Fruit fly (Drosophila melanogaster) whole organism, pupa: ENCODE results near the gene Rbcn-3B.

Source experiments
- CG10348 ChIP-seq: fragments of 200-800 bp; sonication (Bioruptor generic); IDR thresholded peaks from 2 replicates; pipeline ENCODE4 v1.3.6; 2022; ENCODE audit warnings: missing biosample characterization, missing genetic modification characterization
- CG12605 ChIP-seq: fragments of 200-800 bp; sonication (Bioruptor generic); IDR thresholded peaks from 2 replicates; pipeline ENCODE4 v1.3.6; 2022; ENCODE audit warnings: missing biosample characterization, missing genetic modification characterization
- CG13204 ChIP-seq: fragments of 200-800 bp; sonication (Bioruptor generic); optimal IDR thresholded peaks from 2 replicates; lab custom pipeline; 2018; ENCODE audit warnings: missing biosample characterization, mild to moderate bottlenecking, missing genetic modification characterization, moderate library complexity
- CG14655 ChIP-seq: fragments of 200-800 bp; sonication (Bioruptor generic); optimal IDR thresholded peaks from 3 replicates; lab custom pipeline; 2017; ENCODE audit warnings: mild to moderate bottlenecking, missing biosample characterization, missing genetic modification reagents, missing genetic modification characterization
- CG15710 ChIP-seq: fragments of 200-800 bp; sonication (Bioruptor generic); optimal IDR thresholded peaks from 2 replicates; lab custom pipeline; 2018; ENCODE audit warnings: missing biosample characterization, mild to moderate bottlenecking, missing genetic modification characterization, moderate library complexity
- CG17806 ChIP-seq: fragments of 200-800 bp; sonication (Bioruptor generic); optimal IDR thresholded peaks from 2 replicates; lab custom pipeline; 2018; ENCODE audit warnings: missing biosample characterization, mild to moderate bottlenecking, missing genetic modification characterization, moderate library complexity
- CG32121 ChIP-seq: fragments of 200-800 bp; sonication (Bioruptor generic); IDR thresholded peaks from 2 replicates; pipeline ENCODE4 v1.3.6; 2022; ENCODE audit warnings: missing biosample characterization, missing genetic modification characterization
- CG34367 ChIP-seq: fragments of 200-800 bp; sonication (Bioruptor generic); optimal IDR thresholded peaks from 2 replicates; lab custom pipeline; 2018; ENCODE audit warnings: missing biosample characterization, mild to moderate bottlenecking, missing genetic modification characterization
- CG4496 ChIP-seq: fragments of 200-800 bp; sonication (Bioruptor generic); IDR thresholded peaks from 3 replicates; pipeline ENCODE4 v1.3.6; 2022; ENCODE audit warnings: missing biosample characterization, missing genetic modification characterization
- CG8159 ChIP-seq: fragments of 200-800 bp; sonication (Bioruptor generic); optimal IDR thresholded peaks from 3 replicates; lab custom pipeline; 2018; ENCODE audit warnings: missing biosample characterization, mild to moderate bottlenecking, missing genetic modification characterization, moderate library complexity
- CG8301 ChIP-seq: fragments of 200-800 bp; sonication (Bioruptor generic); optimal IDR thresholded peaks from 2 replicates; lab custom pipeline; 2018; ENCODE audit warnings: missing biosample characterization, mild to moderate bottlenecking, missing genetic modification characterization
- CG9948 ChIP-seq: fragments of 200-800 bp; sonication (Bioruptor generic); optimal IDR thresholded peaks from 2 replicates; lab custom pipeline; 2018; ENCODE audit warnings: missing biosample characterization, mild to moderate bottlenecking, missing genetic modification characterization, moderate library complexity
- D1 ChIP-seq: fragments of 200-800 bp; sonication (Bioruptor generic); optimal IDR thresholded peaks from 2 replicates; lab custom pipeline; 2018; ENCODE audit warnings: missing biosample characterization, mild to moderate bottlenecking, missing genetic modification characterization, moderate library complexity
- EcR ChIP-seq: fragments of 200-800 bp; sonication (Bioruptor generic); optimal IDR thresholded peaks from 3 replicates; lab custom pipeline; 2019; ENCODE audit warnings: missing biosample characterization, missing genetic modification characterization, mild to moderate bottlenecking, moderate library complexity, missing genetic modification reagents
- Ets98B ChIP-seq: fragments of 200-800 bp; sonication (Bioruptor generic); IDR thresholded peaks from 2 replicates; pipeline ENCODE4 v1.3.6; 2022; ENCODE audit warnings: missing biosample characterization, missing genetic modification characterization
- Pif1A ChIP-seq: fragments of 200-800 bp; sonication (Bioruptor generic); optimal IDR thresholded peaks from 3 replicates; lab custom pipeline; 2016; ENCODE audit warnings: missing biosample characterization, missing genetic modification characterization
- Pif1B ChIP-seq: fragments of 200-800 bp; sonication (Bioruptor generic); optimal IDR thresholded peaks from 3 replicates; lab custom pipeline; 2016; ENCODE audit warnings: missing biosample characterization, missing genetic modification characterization
- Snoo ChIP-seq: fragments of 200-800 bp; sonication (Bioruptor generic); optimal IDR thresholded peaks from 3 replicates; lab custom pipeline; 2017; ENCODE audit warnings: missing biosample characterization, mild to moderate bottlenecking, missing genetic modification characterization, inconsistent platforms
- fd96Ca ChIP-seq: fragments of 200-800 bp; sonication (Bioruptor generic); IDR thresholded peaks from 3 replicates; pipeline ENCODE4 v1.3.6; 2022; ENCODE audit warnings: missing biosample characterization, missing genetic modification characterization
- gl ChIP-seq: fragments of 200-800 bp; sonication (Bioruptor generic); optimal IDR thresholded peaks from 2 replicates; lab custom pipeline; 2018; ENCODE audit warnings: missing biosample characterization, mild to moderate bottlenecking, missing genetic modification characterization
- rn ChIP-seq: fragments of 200-800 bp; sonication (Bioruptor generic); IDR thresholded peaks from 2 replicates; pipeline ENCODE4 v1.3.6; 2022; ENCODE audit warnings: missing biosample characterization, missing genetic modification characterization

Rbcn-3B gene

dm6 chrX:1944245-1945114 lies 35.8 kb downstream of the Rbcn-3B start:
- TF ChIP-seq CG9948 (tag; lab: Kevin White, UChicago) (peak; percentile 5), gl (tag; lab: Kevin White, UChicago) (no peak), CG8301 (tag; lab: Kevin White, UChicago) (peak; percentile 17), CG17806 (tag; lab: Kevin White, UChicago) (peak; percentile 26), fd96Ca (GFP tag; lab: Robert Waterston, UW) (peak; percentile 58; the same call in 1 of the 3 replicates), CG15710 (tag; lab: Kevin White, UChicago) (peak; percentile 4), CG14655 (GFP tag; lab: Kevin White, UChicago) (no peak), Snoo (peak; percentile 65), D1 (no peak), CG8159 (tag; lab: Kevin White, UChicago) (peak; percentile 30), EcR (GFP tag; lab: Kevin White, UChicago) (no peak)
- TF ChIP-seq, all 21 proteins: peak for 7

DNA sequence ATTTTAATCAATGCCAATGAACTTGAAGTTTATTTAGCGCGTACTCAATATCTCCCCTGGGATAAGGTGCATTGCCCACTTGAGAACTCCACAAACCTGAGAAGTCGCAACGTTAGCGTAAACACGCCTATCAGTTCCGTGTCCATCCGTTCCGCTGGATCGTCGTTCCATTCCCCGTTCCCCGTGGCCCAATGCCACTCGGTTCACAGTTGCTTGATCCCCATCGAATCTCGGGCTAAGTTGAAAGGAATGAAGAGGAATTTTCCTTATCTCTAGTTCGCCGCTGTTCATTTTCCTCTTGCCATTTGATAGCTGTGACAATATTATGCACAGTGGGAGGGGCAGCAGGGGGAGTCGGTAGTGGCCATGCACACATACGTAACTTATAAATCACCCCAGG lies 36.5 kb downstream of the Rbcn-3B start:
- no peak for TF ChIP-seq CG8159 (tag; lab: Kevin White, UChicago)
- no peak for TF ChIP-seq Snoo
- TF ChIP-seq CG4496 (GFP tag; lab: Robert Waterston, UW): no peak
- no peak for TF ChIP-seq CG14655 (GFP tag; lab: Kevin White, UChicago)
- TF ChIP-seq Pif1A (GFP tag; lab: Kevin White, UChicago): no peak
- TF ChIP-seq CG9948 (tag; lab: Kevin White, UChicago): no peak
- TF ChIP-seq EcR (GFP tag; lab: Kevin White, UChicago): peak; percentile 95

DNA sequence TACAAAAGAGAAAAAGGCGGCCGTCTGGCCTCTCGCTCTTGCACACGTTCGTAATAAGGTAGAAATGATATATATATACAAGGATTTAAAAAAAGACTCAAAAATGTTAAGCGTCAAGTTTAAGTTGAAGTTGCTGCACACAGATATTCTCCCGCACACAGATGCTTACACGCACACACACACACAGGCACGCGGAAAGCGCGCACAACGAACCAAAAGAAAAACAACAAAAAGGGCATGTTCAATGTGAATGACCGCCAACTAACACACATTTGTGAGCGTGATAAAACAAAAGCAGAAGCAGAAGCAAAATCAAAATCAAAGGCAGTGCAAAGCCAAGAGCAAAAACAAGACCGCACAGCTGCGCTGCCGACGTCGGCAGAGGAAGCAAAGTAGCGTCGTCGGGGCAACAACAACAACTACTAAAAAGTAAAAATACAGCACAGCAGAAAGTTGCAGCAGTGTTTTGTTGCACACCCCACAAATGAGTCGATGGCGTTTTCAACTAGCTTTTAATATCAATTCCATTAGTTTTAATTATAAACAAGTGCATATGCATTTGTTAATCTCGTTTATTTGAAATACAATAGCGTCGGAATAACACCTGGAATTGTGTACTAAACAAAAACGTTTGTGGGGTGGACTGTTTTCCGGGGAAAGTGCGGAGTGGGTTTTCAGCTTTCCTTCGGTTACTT lies 38.6 kb downstream of the Rbcn-3B start:
- TF ChIP-seq Pif1A (GFP tag; lab: Kevin White, UChicago) (peak; percentile 99), CG4496 (GFP tag; lab: Robert Waterston, UW) (peak; percentile 99), EcR (GFP tag; lab: Kevin White, UChicago) (peak; percentile 96), CG32121 (peak; percentile 98), CG14655 (GFP tag; lab: Kevin White, UChicago) (peak; percentile 99), CG13204 (GFP tag; lab: Kevin White, UChicago) (peak; percentile 93), D1 (peak; percentile 94), Pif1B (peak; percentile 98), CG34367 (peak; percentile 97), fd96Ca (GFP tag; lab: Robert Waterston, UW) (peak; percentile 99), CG17806 (tag; lab: Kevin White, UChicago) (peak; percentile 97), CG9948 (tag; lab: Kevin White, UChicago) (peak; percentile 98), CG12605 (GFP tag; lab: Robert Waterston, UW) (peak; percentile 97), CG10348 (GFP tag; lab: Robert Waterston, UW) (peak; percentile 65), gl (tag; lab: Kevin White, UChicago) (peak; percentile 92), Snoo (peak; percentile 98), CG8301 (tag; lab: Kevin White, UChicago) (peak; percentile 98), CG15710 (tag; lab: Kevin White, UChicago) (peak; percentile 97), CG8159 (tag; lab: Kevin White, UChicago) (peak; percentile 96), rn (GFP tag; lab: Robert Waterston, UW) (peak; percentile 95), Ets98B (GFP tag; lab: Robert Waterston, UW) (peak; percentile 98)
- TF ChIP-seq, all 21 proteins: peak for 21

dm6 chrX:1947900-1948374 lies 39.2 kb downstream of the Rbcn-3B start:
- TF ChIP-seq Pif1B (no peak), Pif1A (GFP tag; lab: Kevin White, UChicago) (peak; percentile 40), fd96Ca (GFP tag; lab: Robert Waterston, UW) (no peak), CG4496 (GFP tag; lab: Robert Waterston, UW) (no peak), D1 (no peak), EcR (GFP tag; lab: Kevin White, UChicago) (peak; percentile 100), CG13204 (GFP tag; lab: Kevin White, UChicago) (peak; percentile 26), CG17806 (tag; lab: Kevin White, UChicago) (no peak), CG8159 (tag; lab: Kevin White, UChicago) (no peak), CG15710 (tag; lab: Kevin White, UChicago) (peak; percentile 5), CG8301 (tag; lab: Kevin White, UChicago) (no peak), gl (tag; lab: Kevin White, UChicago) (peak; percentile 10), CG12605 (GFP tag; lab: Robert Waterston, UW) (no peak), CG9948 (tag; lab: Kevin White, UChicago) (no peak)

- TF ChIP-seq CG13204 (GFP tag; lab: Kevin White, UChicago) (peak; percentile 66), Pif1B (peak; percentile 93), gl (tag; lab: Kevin White, UChicago) (peak; percentile 69), rn (GFP tag; lab: Robert Waterston, UW) (peak; percentile 84), fd96Ca (GFP tag; lab: Robert Waterston, UW) (peak; percentile 97), CG34367 (peak; percentile 91), CG17806 (tag; lab: Kevin White, UChicago) (peak; percentile 88), CG8301 (tag; lab: Kevin White, UChicago) (peak; percentile 95), CG8159 (tag; lab: Kevin White, UChicago) (peak; percentile 99), CG14655 (GFP tag; lab: Kevin White, UChicago) (peak; percentile 95), Pif1A (GFP tag; lab: Kevin White, UChicago) (peak; percentile 93), Snoo (peak; percentile 90), EcR (GFP tag; lab: Kevin White, UChicago) (no peak), Ets98B (GFP tag; lab: Robert Waterston, UW) (peak; percentile 94), CG10348 (GFP tag; lab: Robert Waterston, UW) (no peak), CG15710 (tag; lab: Kevin White, UChicago) (peak; percentile 86), D1 (peak; percentile 44), CG4496 (GFP tag; lab: Robert Waterston, UW) (peak; percentile 98), CG12605 (GFP tag; lab: Robert Waterston, UW) (peak; percentile 96), CG32121 (peak; percentile 94), CG9948 (tag; lab: Kevin White, UChicago) (peak; percentile 85)
These were observed 39.9 kb downstream of the Rbcn-3B start for dm6 chrX:1948508-1949065.
